Worm (Caenorhabditis elegans): ENCODE data around the gene ubc-1.

- no peak for TF ChIP-seq flt-1 (GFP tag; IDR thresholded peaks at IDR 0.05)
- no peak for TF ChIP-seq cog-1 (tag; optimal IDR thresholded peaks at IDR 0.05)
- TF ChIP-seq ztf-23 (GFP tag; IDR thresholded peaks at IDR 0.05), result no peak
- TF ChIP-seq T22C8.4 (GFP tag; IDR thresholded peaks at IDR 0.05), result no peak
- no peak for TF ChIP-seq ztf-29 (GFP tag; IDR thresholded peaks at IDR 0.05)
Measured at ce11 chrIV:4108767-4109166, 5.9 kb downstream of the ubc-1 start, which contains the start of gene C35B1.7.
